Worm (Caenorhabditis elegans) whole organism, L2 larva: ENCODE measurements around the gene mam-5.

Source experiments
- R02D3.7 ChIP-seq: fragments of 150-350 bp; optimal IDR thresholded peaks from 2 replicates; lab custom pipeline; 2014; ENCODE audit warnings: missing biosample characterization, missing genetic modification characterization
- ZK546.5 ChIP-seq: sonication (generic microtip); optimal IDR thresholded peaks from 2 replicates; lab custom pipeline; 2017; ENCODE audit warnings: missing biosample characterization, missing genetic modification characterization
- elt-3 ChIP-seq: sonication (generic microtip); optimal IDR thresholded peaks from 2 replicates; lab custom pipeline; 2017; ENCODE audit warnings: missing biosample characterization, missing genetic modification characterization
- mab-5 ChIP-seq: fragments of 150-350 bp; optimal IDR thresholded peaks from 2 replicates; lab custom pipeline; 2014; ENCODE audit warnings: missing biosample characterization, missing genetic modification characterization
- nhr-10 ChIP-seq: sonication (generic microtip); optimal IDR thresholded peaks from 2 replicates; lab custom pipeline; 2017; ENCODE audit warnings: missing biosample characterization, missing genetic modification characterization
- nhr-25 ChIP-seq: fragments of 150-350 bp; sonication (generic microtip); optimal IDR thresholded peaks from 3 replicates; lab custom pipeline; 2014; ENCODE audit warnings: missing biosample characterization, missing genetic modification characterization
- nhr-6 ChIP-seq: fragments of 150-350 bp; optimal IDR thresholded peaks from 2 replicates; lab custom pipeline; 2014; ENCODE audit warnings: missing biosample characterization, missing genetic modification characterization
- nhr-77 ChIP-seq: fragments of 150-350 bp; optimal IDR thresholded peaks from 2 replicates; lab custom pipeline; 2014; ENCODE audit warnings: missing biosample characterization, missing genetic modification characterization
- sma-3 ChIP-seq: sonication (generic microtip); optimal IDR thresholded peaks from 2 replicates; lab custom pipeline; 2016; ENCODE audit warnings: missing genetic modification reagents, missing genetic modification characterization, missing compliant biosample characterization
- ztf-11 ChIP-seq: sonication (generic microtip); optimal IDR thresholded peaks from 2 replicates; lab custom pipeline; 2017; ENCODE audit warnings: missing biosample characterization, missing genetic modification characterization

DNA sequence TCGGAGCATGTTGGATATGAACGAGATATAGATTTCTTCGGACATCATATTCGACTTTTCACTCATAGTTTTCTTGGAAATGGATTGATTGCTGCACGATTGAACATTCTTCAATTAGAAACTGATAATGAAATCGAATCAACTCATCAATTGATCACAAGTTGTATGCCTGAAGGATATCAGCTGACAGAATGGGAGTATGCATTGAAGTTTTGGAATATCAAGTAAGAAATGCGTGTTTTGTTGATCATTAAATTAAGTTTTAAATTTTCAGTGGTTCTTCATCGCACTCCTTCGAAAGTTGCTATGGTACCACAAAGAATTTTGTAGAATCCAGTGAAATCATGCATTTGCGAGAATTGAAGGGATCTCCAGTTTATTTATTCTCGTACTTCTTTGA lies 53.9 kb downstream of the mam-5 start:
- no peak for TF ChIP-seq ZK546.5 (tag; lab: Kevin White, UChicago)
- no peak for TF ChIP-seq ztf-11 (tag; lab: Kevin White, UChicago)
- TF ChIP-seq nhr-6 (tag; lab: Kevin White, UChicago), result no peak
- no peak for TF ChIP-seq nhr-25 (tag; lab: Kevin White, UChicago)
- no peak for TF ChIP-seq R02D3.7 (tag; lab: Kevin White, UChicago)
- no peak for TF ChIP-seq sma-3 (GFP tag; lab: Kevin White, UChicago)
- no peak for TF ChIP-seq nhr-77 (tag; lab: Kevin White, UChicago)
- TF ChIP-seq mab-5 (tag; lab: Kevin White, UChicago), result no peak
- TF ChIP-seq elt-3 (tag; lab: Kevin White, UChicago), result no peak
- no peak for TF ChIP-seq nhr-10 (tag; lab: Kevin White, UChicago)
